Fruit fly (Drosophila melanogaster): Measurements from ENCODE around the gene ND-ACP.
A peak's percentile ranks its signal among the peaks of the same experiment; 100 is the strongest.

Gene ND-ACP

dm6 chr3L:1302234-1302949 is 27.4 kb upstream of the ND-ACP start, which contains the start of the genes Rac1 and Acat2:
Gene Rac1, minus strand, starts transcription at chr3L:1302683.
Gene Acat2, plus strand, starts transcription at chr3L:1302944.
- TF ChIP-seq bab1 (GFP tag; optimal IDR thresholded peaks at IDR 0.05), result peak; percentile 44
- TF ChIP-seq cic (GFP tag; optimal IDR thresholded peaks at IDR 0.05), result no peak
- peak; percentile 29 for TF ChIP-seq CG1620 (GFP tag; optimal IDR thresholded peaks at IDR 0.05)
- no peak for TF ChIP-seq kay (GFP tag; ENCODE audit: borderline replicate concordance)
- no peak for TF ChIP-seq Crg-1 (GFP tag; optimal IDR thresholded peaks at IDR 0.05)
- peak; percentile 3 for TF ChIP-seq CG11617 (GFP tag; optimal IDR thresholded peaks at IDR 0.05)
- peak; percentile 17 for TF ChIP-seq CG14711 (tag; optimal IDR thresholded peaks at IDR 0.05)
- TF ChIP-seq Clk (GFP tag; optimal IDR thresholded peaks at IDR 0.05), result no peak

dm6 chr3L:1302950-1303352 is 26.8 kb upstream of the ND-ACP start:
- TF ChIP-seq CG7045 (GFP tag; optimal IDR thresholded peaks at IDR 0.05) (no peak), kay (GFP tag; ENCODE audit: borderline replicate concordance) (no peak), ovo (GFP tag; optimal IDR thresholded peaks at IDR 0.05) (no peak), Hr96 (GFP tag; optimal IDR thresholded peaks at IDR 0.05) (no peak), Clk (GFP tag; optimal IDR thresholded peaks at IDR 0.05) (no peak), tj (GFP tag; optimal IDR thresholded peaks at IDR 0.05) (no peak), CG5204 (GFP tag; optimal IDR thresholded peaks at IDR 0.05) (no peak), cnc (optimal IDR thresholded peaks at IDR 0.05) (no peak), pad (GFP tag; optimal IDR thresholded peaks at IDR 0.05) (no peak), CG7101 (tag; optimal IDR thresholded peaks at IDR 0.05) (no peak), Crg-1 (GFP tag; optimal IDR thresholded peaks at IDR 0.05) (no peak), CG1620 (GFP tag; optimal IDR thresholded peaks at IDR 0.05) (no peak), CG14711 (tag; optimal IDR thresholded peaks at IDR 0.05) (no peak), toe (GFP tag; optimal IDR thresholded peaks at IDR 0.05) (no peak), CG11617 (GFP tag; optimal IDR thresholded peaks at IDR 0.05) (no peak), cic (GFP tag; optimal IDR thresholded peaks at IDR 0.05) (no peak)

dm6 chr3L:1305317-1305716 is 24.4 kb upstream of the ND-ACP start:
- TF ChIP-seq CG7101 (tag; optimal IDR thresholded peaks at IDR 0.05) (no peak), CG33017 (tag; optimal IDR thresholded peaks at IDR 0.05) (peak; percentile 21), CG12768 (GFP tag; optimal IDR thresholded peaks at IDR 0.05) (peak; percentile 20), cic (GFP tag; optimal IDR thresholded peaks at IDR 0.05) (peak; percentile 73)

- TF ChIP-seq pad (GFP tag; optimal IDR thresholded peaks at IDR 0.05) (peak; percentile 12), CG12768 (GFP tag; optimal IDR thresholded peaks at IDR 0.05) (peak; percentile 37), bab1 (GFP tag; optimal IDR thresholded peaks at IDR 0.05) (peak; percentile 59), CG7045 (GFP tag; optimal IDR thresholded peaks at IDR 0.05) (peak; percentile 5), cic (GFP tag; optimal IDR thresholded peaks at IDR 0.05) (peak; percentile 81), ovo (GFP tag; optimal IDR thresholded peaks at IDR 0.05) (peak; percentile 22), cnc (optimal IDR thresholded peaks at IDR 0.05) (no peak), kay (GFP tag; ENCODE audit: borderline replicate concordance) (no peak), toe (GFP tag; optimal IDR thresholded peaks at IDR 0.05) (no peak), CG33017 (tag; optimal IDR thresholded peaks at IDR 0.05) (peak; percentile 13), CG14711 (tag; optimal IDR thresholded peaks at IDR 0.05) (peak; percentile 78), CG1620 (GFP tag; optimal IDR thresholded peaks at IDR 0.05) (peak; percentile 86), tj (GFP tag; optimal IDR thresholded peaks at IDR 0.05) (peak; percentile 57), Clk (GFP tag; optimal IDR thresholded peaks at IDR 0.05) (no peak), CG5204 (GFP tag; optimal IDR thresholded peaks at IDR 0.05) (no peak), CG7101 (tag; optimal IDR thresholded peaks at IDR 0.05) (peak; percentile 70), Crg-1 (GFP tag; optimal IDR thresholded peaks at IDR 0.05) (peak; percentile 75), Mnt (GFP tag; optimal IDR thresholded peaks at IDR 0.05) (peak; percentile 78), Hr96 (GFP tag; optimal IDR thresholded peaks at IDR 0.05) (no peak), CG11617 (GFP tag; optimal IDR thresholded peaks at IDR 0.05) (peak; percentile 60)
Measured at dm6 chr3L:1307005-1307632, 22.6 kb upstream of the ND-ACP start, which contains the start of the genes Ctr9 and Nt5a. Gene Ctr9, plus strand, starts transcription at chr3L:1307224. Gene Nt5a, minus strand, starts transcription at chr3L:1307418.

- TF ChIP-seq CG14711 (tag; optimal IDR thresholded peaks at IDR 0.05) (peak; percentile 43), ovo (GFP tag; optimal IDR thresholded peaks at IDR 0.05) (peak; percentile 43), Hr96 (GFP tag; optimal IDR thresholded peaks at IDR 0.05) (no peak), toe (GFP tag; optimal IDR thresholded peaks at IDR 0.05) (peak; percentile 90), CG12768 (GFP tag; optimal IDR thresholded peaks at IDR 0.05) (peak; percentile 38), CG7045 (GFP tag; optimal IDR thresholded peaks at IDR 0.05) (peak; percentile 72), Crg-1 (GFP tag; optimal IDR thresholded peaks at IDR 0.05) (peak; percentile 68), Mnt (GFP tag; optimal IDR thresholded peaks at IDR 0.05) (peak; percentile 83), CG33017 (tag; optimal IDR thresholded peaks at IDR 0.05) (peak; percentile 81), kay (GFP tag; ENCODE audit: borderline replicate concordance) (no peak), Clk (GFP tag; optimal IDR thresholded peaks at IDR 0.05) (peak; percentile 16), CG11617 (GFP tag; optimal IDR thresholded peaks at IDR 0.05) (peak; percentile 91), cnc (optimal IDR thresholded peaks at IDR 0.05) (no peak), CG1620 (GFP tag; optimal IDR thresholded peaks at IDR 0.05) (peak; percentile 82), cic (GFP tag; optimal IDR thresholded peaks at IDR 0.05) (no peak), CG7101 (tag; optimal IDR thresholded peaks at IDR 0.05) (peak; percentile 83), pad (GFP tag; optimal IDR thresholded peaks at IDR 0.05) (peak; percentile 59), tj (GFP tag; optimal IDR thresholded peaks at IDR 0.05) (peak; percentile 91), CG5204 (GFP tag; optimal IDR thresholded peaks at IDR 0.05) (peak; percentile 90)
Measured at dm6 chr3L:1313039-1313766, 16.5 kb upstream of the ND-ACP start, which contains the start of the genes sturkopf and Herc4. Gene sturkopf, minus strand, starts transcription at chr3L:1313377. Gene Herc4, plus strand, starts transcription at chr3L:1313696.
